Worm (Caenorhabditis elegans): ENCODE measurements around the gene F07A11.4.

The F07A11.4 gene

ce11 chrII:11595368-11595996 lies 5.3 kb upstream of the F07A11.4 start, which contains the start of gene gfat-1:
TSS of gene gfat-1 (minus strand) at chrII:11595418.
- peak; percentile 14 for TF ChIP-seq ceh-31 (tag; optimal IDR thresholded peaks at IDR 0.05)
- TF ChIP-seq ceh-34 (tag; optimal IDR thresholded peaks at IDR 0.05): no peak
- TF ChIP-seq ceh-18 (tag; optimal IDR thresholded peaks at IDR 0.05): no peak
- TF ChIP-seq tbx-2 (tag; optimal IDR thresholded peaks at IDR 0.05): peak; percentile 33
- peak; percentile 16 for TF ChIP-seq hlh-30 (tag; optimal IDR thresholded peaks at IDR 0.05; ENCODE audit: insufficient read depth)
- no peak for TF ChIP-seq hlh-6 (tag; optimal IDR thresholded peaks at IDR 0.05)
- peak; percentile 15 for TF ChIP-seq nfya-1 (tag; optimal IDR thresholded peaks at IDR 0.05)

ce11 chrII:11596157-11596740 lies 4.6 kb upstream of the F07A11.4 start:
- no peak for TF ChIP-seq rnt-1 (tag; optimal IDR thresholded peaks at IDR 0.05)
- TF ChIP-seq elt-2 (tag; optimal IDR thresholded peaks at IDR 0.05): peak; percentile 49

ce11 chrII:11599751-11600150 lies 1.1 kb upstream of the F07A11.4 start, which contains the start of gene npp-5:
TSS of gene npp-5 (minus strand) at chrII:11599809.
- TF ChIP-seq elt-2 (tag; optimal IDR thresholded peaks at IDR 0.05) (peak; percentile 3), ceh-19 (GFP tag; optimal IDR thresholded peaks at IDR 0.05) (no peak), fax-1 (tag; optimal IDR thresholded peaks at IDR 0.05) (no peak)

ce11 chrII:11602387-11602960 lies 1.7 kb downstream of the F07A11.4 start:
- peak; percentile 76 for TF ChIP-seq nfya-1 (tag; optimal IDR thresholded peaks at IDR 0.05)
- no peak for TF ChIP-seq hlh-15 (tag; optimal IDR thresholded peaks at IDR 0.05)
- no peak for TF ChIP-seq syd-9 (tag; optimal IDR thresholded peaks at IDR 0.05)
- peak; percentile 59 for TF ChIP-seq ceh-34 (tag; optimal IDR thresholded peaks at IDR 0.05)
- peak; percentile 27 for TF ChIP-seq ceh-18 (tag; optimal IDR thresholded peaks at IDR 0.05)
- TF ChIP-seq rnt-1 (tag; optimal IDR thresholded peaks at IDR 0.05): peak; percentile 66
- TF ChIP-seq K02D7.2 (tag; optimal IDR thresholded peaks at IDR 0.05): no peak
- TF ChIP-seq ets-4 (tag; optimal IDR thresholded peaks at IDR 0.05): peak; percentile 14
- no peak for TF ChIP-seq ama-1 (optimal IDR thresholded peaks at IDR 0.05)

ce11 chrII:11604613-11605012 lies 3.8 kb downstream of the F07A11.4 start:
- TF ChIP-seq sdc-2 (tag; optimal IDR thresholded peaks at IDR 0.05): no peak

- TF ChIP-seq ceh-24 (tag; optimal IDR thresholded peaks at IDR 0.05) (no peak), elt-2 (tag; optimal IDR thresholded peaks at IDR 0.05) (peak; percentile 98), ceh-9 (tag; optimal IDR thresholded peaks at IDR 0.05) (no peak), K02D7.2 (tag; optimal IDR thresholded peaks at IDR 0.05) (no peak), elt-4 (tag; optimal IDR thresholded peaks at IDR 0.05) (no peak), Y22D7AL.16 (tag; optimal IDR thresholded peaks at IDR 0.05) (no peak), zip-5 (tag; optimal IDR thresholded peaks at IDR 0.05) (no peak)
These were observed 10.7 kb downstream of the F07A11.4 start for ce11 chrII:11611462-11611861.

- TF ChIP-seq fax-1 (tag; optimal IDR thresholded peaks at IDR 0.05) (no peak), tbx-7 (tag; optimal IDR thresholded peaks at IDR 0.05) (no peak)
These were observed 11.4 kb downstream of the F07A11.4 start, which contains the start of gene F07A11.5 for ce11 chrII:11612034-11612723. TSS of gene F07A11.5 (plus strand) at chrII:11612300.
